Fruit fly (Drosophila melanogaster) whole organism, pupa: ENCODE measurements around the gene CG10254.
A peak's percentile ranks its signal among the peaks of the same experiment; 100 is the strongest.

Source experiments
- CG10348 ChIP-seq: fragments of 200-800 bp; sonication (Bioruptor generic); IDR thresholded peaks from 2 replicates; pipeline ENCODE4 v1.3.6; 2022; ENCODE audit warnings: missing biosample characterization, missing genetic modification characterization
- CG13204 ChIP-seq: fragments of 200-800 bp; sonication (Bioruptor generic); optimal IDR thresholded peaks from 2 replicates; lab custom pipeline; 2018; ENCODE audit warnings: missing biosample characterization, mild to moderate bottlenecking, missing genetic modification characterization, moderate library complexity
- CG14655 ChIP-seq: fragments of 200-800 bp; sonication (Bioruptor generic); optimal IDR thresholded peaks from 3 replicates; lab custom pipeline; 2017; ENCODE audit warnings: mild to moderate bottlenecking, missing biosample characterization, missing genetic modification reagents, missing genetic modification characterization
- CG15710 ChIP-seq: fragments of 200-800 bp; sonication (Bioruptor generic); optimal IDR thresholded peaks from 2 replicates; lab custom pipeline; 2018; ENCODE audit warnings: missing biosample characterization, mild to moderate bottlenecking, missing genetic modification characterization, moderate library complexity
- CG32121 ChIP-seq: fragments of 200-800 bp; sonication (Bioruptor generic); IDR thresholded peaks from 2 replicates; pipeline ENCODE4 v1.3.6; 2022; ENCODE audit warnings: missing biosample characterization, missing genetic modification characterization
- CG4496 ChIP-seq: fragments of 200-800 bp; sonication (Bioruptor generic); IDR thresholded peaks from 3 replicates; pipeline ENCODE4 v1.3.6; 2022; ENCODE audit warnings: missing biosample characterization, missing genetic modification characterization
- CG8301 ChIP-seq: fragments of 200-800 bp; sonication (Bioruptor generic); optimal IDR thresholded peaks from 2 replicates; lab custom pipeline; 2018; ENCODE audit warnings: missing biosample characterization, mild to moderate bottlenecking, missing genetic modification characterization
- D1 ChIP-seq: fragments of 200-800 bp; sonication (Bioruptor generic); optimal IDR thresholded peaks from 2 replicates; lab custom pipeline; 2018; ENCODE audit warnings: missing biosample characterization, mild to moderate bottlenecking, missing genetic modification characterization, moderate library complexity
- EcR ChIP-seq: fragments of 200-800 bp; sonication (Bioruptor generic); optimal IDR thresholded peaks from 3 replicates; lab custom pipeline; 2019; ENCODE audit warnings: missing biosample characterization, missing genetic modification characterization, mild to moderate bottlenecking, moderate library complexity, missing genetic modification reagents
- Pif1A ChIP-seq: fragments of 200-800 bp; sonication (Bioruptor generic); optimal IDR thresholded peaks from 3 replicates; lab custom pipeline; 2016; ENCODE audit warnings: missing biosample characterization, missing genetic modification characterization
- Pif1B ChIP-seq: fragments of 200-800 bp; sonication (Bioruptor generic); optimal IDR thresholded peaks from 3 replicates; lab custom pipeline; 2016; ENCODE audit warnings: missing biosample characterization, missing genetic modification characterization
- Snoo ChIP-seq: fragments of 200-800 bp; sonication (Bioruptor generic); optimal IDR thresholded peaks from 3 replicates; lab custom pipeline; 2017; ENCODE audit warnings: missing biosample characterization, mild to moderate bottlenecking, missing genetic modification characterization, inconsistent platforms
- fd96Ca ChIP-seq: fragments of 200-800 bp; sonication (Bioruptor generic); IDR thresholded peaks from 3 replicates; pipeline ENCODE4 v1.3.6; 2022; ENCODE audit warnings: missing biosample characterization, missing genetic modification characterization
- rn ChIP-seq: fragments of 200-800 bp; sonication (Bioruptor generic); IDR thresholded peaks from 2 replicates; pipeline ENCODE4 v1.3.6; 2022; ENCODE audit warnings: missing biosample characterization, missing genetic modification characterization

- TF ChIP-seq EcR, result no peak
- no peak for TF ChIP-seq Snoo (tag; lab: Kevin White, UChicago)
- TF ChIP-seq Pif1B (GFP tag; lab: Kevin White, UChicago), result peak; percentile 35
- TF ChIP-seq CG10348 (GFP tag; lab: Robert Waterston, UW), result no peak
- TF ChIP-seq CG15710 (tag; lab: Kevin White, UChicago), result no peak
- TF ChIP-seq CG13204, result no peak
- TF ChIP-seq D1 (tag; lab: Kevin White, UChicago), result no peak
- no peak; the same call in 1 of the 2 replicates for TF ChIP-seq CG32121 (GFP tag; lab: Robert Waterston, UW)
- peak; percentile 21 for TF ChIP-seq Pif1A (GFP tag; lab: Kevin White, UChicago)
- TF ChIP-seq fd96Ca (GFP tag; lab: Robert Waterston, UW), result peak; percentile 54; the same call in 2 of the 3 replicates
- peak; percentile 6 for TF ChIP-seq CG8301 (tag; lab: Kevin White, UChicago)
- no peak for TF ChIP-seq CG14655
- peak; percentile 79; the same call in 2 of the 3 replicates for TF ChIP-seq CG4496
- TF ChIP-seq rn (GFP tag; lab: Robert Waterston, UW), result no peak
Measured at dm6 chr3R:23734573-23735404, 40.0 kb upstream of the CG10254 start.
